Fruit fly (Drosophila melanogaster): ENCODE measurements around the gene TSG101.

The TSG101 gene

dm6 chr3L:16805806-16806719 lies 36.0 kb upstream of the TSG101 start (continued):
- TF ChIP-seq CG4707 (GFP tag; optimal IDR thresholded peaks at IDR 0.05): no peak
- TF ChIP-seq D (optimal IDR thresholded peaks at IDR 0.05): no peak
- TF ChIP-seq D (GFP tag; optimal IDR thresholded peaks at IDR 0.05): peak; percentile 5
- no peak for TF ChIP-seq gt (GFP tag; IDR thresholded peaks at IDR 0.05)
- no peak for TF ChIP-seq CG8478 (optimal IDR thresholded peaks at IDR 0.05)
- peak; percentile 87 for TF ChIP-seq CG18599 (GFP tag; optimal IDR thresholded peaks at IDR 0.05)
- no peak for TF ChIP-seq CG3838 (GFP tag; optimal IDR thresholded peaks at IDR 0.05)
- no peak for TF ChIP-seq Lpt (GFP tag; optimal IDR thresholded peaks at IDR 0.05)
- peak; percentile 48 for TF ChIP-seq CG13424 (tag; optimal IDR thresholded peaks at IDR 0.05)
- TF ChIP-seq CG7372 (GFP tag; IDR thresholded peaks at IDR 0.05): no peak
- TF ChIP-seq CG2678 (tag; optimal IDR thresholded peaks at IDR 0.05): peak; percentile 73
- peak; percentile 51 for TF ChIP-seq mam (GFP tag; optimal IDR thresholded peaks at IDR 0.05)
- TF ChIP-seq BtbVII (GFP tag; optimal IDR thresholded peaks at IDR 0.05): peak; percentile 54
- TF ChIP-seq CG7271 (tag; optimal IDR thresholded peaks at IDR 0.05): no peak
- TF ChIP-seq Oaz (GFP tag; IDR thresholded peaks at IDR 0.05): no peak
- no peak for TF ChIP-seq fru (optimal IDR thresholded peaks at IDR 0.05)
- TF ChIP-seq unc-4 (GFP tag; IDR thresholded peaks at IDR 0.05; ENCODE audit: partially characterized antibody): no peak
- TF ChIP-seq Vsx1 (GFP tag; optimal IDR thresholded peaks at IDR 0.05): no peak
- no peak for TF ChIP-seq CG14965 (GFP tag; optimal IDR thresholded peaks at IDR 0.05; ENCODE audit: borderline replicate concordance)
- peak; percentile 42 for TF ChIP-seq bigmax (GFP tag; optimal IDR thresholded peaks at IDR 0.05)
- TF ChIP-seq MTF-1 (GFP tag; optimal IDR thresholded peaks at IDR 0.05; ENCODE audit: borderline replicate concordance): no peak
- no peak for TF ChIP-seq fd102C (GFP tag; optimal IDR thresholded peaks at IDR 0.05)
- TF ChIP-seq Dbx (GFP tag; IDR thresholded peaks at IDR 0.05): no peak
- TF ChIP-seq CTCF (GFP tag; optimal IDR thresholded peaks at IDR 0.05): no peak
- no peak; the same call in 1 of the 2 replicates for TF ChIP-seq seq (GFP tag; IDR thresholded peaks at IDR 0.05)
- peak; percentile 60 for TF ChIP-seq D19A (tag; optimal IDR thresholded peaks at IDR 0.05)
- TF ChIP-seq Sox100B (GFP tag; optimal IDR thresholded peaks at IDR 0.05): peak; percentile 29
- peak; percentile 6 for TF ChIP-seq Side (GFP tag; optimal IDR thresholded peaks at IDR 0.05)
- 0 out of 3 replicates have a peak, but pooled peaks have one; percentile 18 for TF ChIP-seq CG34422 (GFP tag; IDR thresholded peaks at IDR 0.05)
- TF ChIP-seq CG13624 (GFP tag; optimal IDR thresholded peaks at IDR 0.05): peak; percentile 61
- peak; percentile 43 for TF ChIP-seq phol (tag; optimal IDR thresholded peaks at IDR 0.05)
- TF ChIP-seq pita (GFP tag; optimal IDR thresholded peaks at IDR 0.05): no peak
- TF ChIP-seq CG17912 (GFP tag; optimal IDR thresholded peaks at IDR 0.05): no peak
- no peak for TF ChIP-seq CG8290 (GFP tag; optimal IDR thresholded peaks at IDR 0.05)
- peak in 1 of 2 experiments; percentile 42 for TF ChIP-seq CG8290 (tag; optimal IDR thresholded peaks at IDR 0.05)
- TF ChIP-seq corto (GFP tag; optimal IDR thresholded peaks at IDR 0.05): no peak
- peak; percentile 27 for TF ChIP-seq Ssrp (tag; optimal IDR thresholded peaks at IDR 0.05)
- TF ChIP-seq wdn (GFP tag; IDR thresholded peaks at IDR 0.05): 0 out of 2 replicates have a peak, but pooled peaks have one; percentile 18
- peak; percentile 34 for TF ChIP-seq CG12299 (tag; optimal IDR thresholded peaks at IDR 0.05)
- TF ChIP-seq sisA (GFP tag; IDR thresholded peaks at IDR 0.05): peak; percentile 51
- TF ChIP-seq NFAT (GFP tag; IDR thresholded peaks at IDR 0.05): peak; percentile 13; the same call in 1 of the 2 replicates
- peak; percentile 60 for TF ChIP-seq CG10979 (tag; optimal IDR thresholded peaks at IDR 0.05)
- TF ChIP-seq CG11398 (GFP tag; optimal IDR thresholded peaks at IDR 0.05): no peak
- TF ChIP-seq YL-1 (GFP tag; optimal IDR thresholded peaks at IDR 0.05): no peak
- no peak for TF ChIP-seq CG34224 (GFP tag; IDR thresholded peaks at IDR 0.05; ENCODE audit: partially characterized antibody)
- TF ChIP-seq sc (optimal IDR thresholded peaks at IDR 0.05): no peak
- TF ChIP-seq sc (GFP tag; optimal IDR thresholded peaks at IDR 0.05): no peak
- no peak for TF ChIP-seq CG10543 (GFP tag; optimal IDR thresholded peaks at IDR 0.05)
- TF ChIP-seq CG11093 (GFP tag; IDR thresholded peaks at IDR 0.05): 0 out of 3 replicates have a peak, but pooled peaks have one; percentile 20
- TF ChIP-seq ssp (GFP tag; IDR thresholded peaks at IDR 0.05): no peak
